Worm (Caenorhabditis elegans): Measurements from ENCODE around the gene ard-1.
A peak's percentile ranks its signal among the peaks of the same experiment; 100 is the strongest.
"Not testable (repeated sequence)": the region's sequence is repeated elsewhere in the genome, so short reads cannot be mapped to it uniquely, and the experiment has no call there.

Gene ard-1

ce11 chrIV:11146492-11146891 lies 15.4 kb downstream of the ard-1 start:
- no peak for TF ChIP-seq klf-2 (GFP tag; conservative IDR thresholded peaks at IDR 0.05)
- no peak for TF ChIP-seq ref-1 (GFP tag; conservative IDR thresholded peaks at IDR 0.05)
- no peak for TF ChIP-seq T22C8.4 (GFP tag; IDR thresholded peaks at IDR 0.05)
- TF ChIP-seq cog-1 (tag; optimal IDR thresholded peaks at IDR 0.05): no peak
- TF ChIP-seq ztf-29 (GFP tag; IDR thresholded peaks at IDR 0.05): no peak
- TF ChIP-seq ztf-23 (GFP tag; IDR thresholded peaks at IDR 0.05): no peak
- no peak for TF ChIP-seq flt-1 (GFP tag; IDR thresholded peaks at IDR 0.05)
- no peak for TF ChIP-seq med-1 (GFP tag; optimal IDR thresholded peaks at IDR 0.05; ENCODE audit: insufficient read depth)
- TF ChIP-seq tab-1 (GFP tag; IDR thresholded peaks at IDR 0.05): no peak

- TF ChIP-seq ztf-23 (GFP tag; IDR thresholded peaks at IDR 0.05): no peak
- no peak for TF ChIP-seq ref-1 (GFP tag; conservative IDR thresholded peaks at IDR 0.05)
- TF ChIP-seq tab-1 (GFP tag; IDR thresholded peaks at IDR 0.05): no peak
- TF ChIP-seq flt-1 (GFP tag; IDR thresholded peaks at IDR 0.05): no peak
Observed at ce11 chrIV:11146962-11147470, 15.9 kb downstream of the ard-1 start, which contains the start of gene pigq-1. Gene pigq-1 (minus strand): TSS chrIV:11147247.

ce11 chrIV:11148788-11149366 lies 17.8 kb downstream of the ard-1 start:
- TF ChIP-seq klf-2 (GFP tag; conservative IDR thresholded peaks at IDR 0.05) (no peak), flt-1 (GFP tag; IDR thresholded peaks at IDR 0.05) (0 out of 2 replicates have a peak, but pooled peaks have one; percentile 7)

ce11 chrIV:11149454-11150163 lies 18.5 kb downstream of the ard-1 start, which contains the start of the genes F01G4.6 and pfd-1:
Gene F01G4.6 (minus strand): TSS chrIV:11149504.
Gene pfd-1 (plus strand): TSS chrIV:11150113.
- TF ChIP-seq klf-2 (GFP tag; conservative IDR thresholded peaks at IDR 0.05) (no peak), tab-1 (GFP tag; IDR thresholded peaks at IDR 0.05) (no peak), ztf-29 (GFP tag; IDR thresholded peaks at IDR 0.05) (no peak), ref-1 (GFP tag; conservative IDR thresholded peaks at IDR 0.05) (no peak), ztf-23 (GFP tag; IDR thresholded peaks at IDR 0.05) (peak; percentile 68), T22C8.4 (GFP tag; IDR thresholded peaks at IDR 0.05) (no peak), flt-1 (GFP tag; IDR thresholded peaks at IDR 0.05) (0 out of 2 replicates have a peak, but pooled peaks have one; percentile 39), med-1 (GFP tag; optimal IDR thresholded peaks at IDR 0.05; ENCODE audit: insufficient read depth) (no peak), cog-1 (tag; optimal IDR thresholded peaks at IDR 0.05) (no peak)

- TF ChIP-seq ref-1 (GFP tag; conservative IDR thresholded peaks at IDR 0.05) (no peak), tab-1 (GFP tag; IDR thresholded peaks at IDR 0.05) (no peak), flt-1 (GFP tag; IDR thresholded peaks at IDR 0.05) (no peak), cog-1 (tag; optimal IDR thresholded peaks at IDR 0.05) (no peak), med-1 (GFP tag; optimal IDR thresholded peaks at IDR 0.05; ENCODE audit: insufficient read depth) (no peak), T22C8.4 (GFP tag; IDR thresholded peaks at IDR 0.05) (no peak), klf-2 (GFP tag; conservative IDR thresholded peaks at IDR 0.05) (no peak), ztf-23 (GFP tag; IDR thresholded peaks at IDR 0.05) (no peak), ztf-29 (GFP tag; IDR thresholded peaks at IDR 0.05) (no peak)
Observed at ce11 chrIV:11150844-11151243, 19.8 kb downstream of the ard-1 start, which contains the start of gene C08F8.2. Gene C08F8.2 (plus strand): TSS chrIV:11150997.

ce11 chrIV:11154425-11155114 lies 23.5 kb downstream of the ard-1 start, which contains the start of gene C08F8.3:
Gene C08F8.3 (plus strand): TSS chrIV:11155044.
- not testable (repeated sequence) for TF ChIP-seq ref-1 (GFP tag; conservative IDR thresholded peaks at IDR 0.05); ztf-23 (GFP tag; IDR thresholded peaks at IDR 0.05); med-1 (GFP tag; optimal IDR thresholded peaks at IDR 0.05; ENCODE audit: insufficient read depth)

ce11 chrIV:11156526-11156925 lies 25.4 kb downstream of the ard-1 start:
- TF ChIP-seq klf-2 (GFP tag; conservative IDR thresholded peaks at IDR 0.05) (no peak), ref-1 (GFP tag; conservative IDR thresholded peaks at IDR 0.05) (no peak), ztf-23 (GFP tag; IDR thresholded peaks at IDR 0.05) (no peak), T22C8.4 (GFP tag; IDR thresholded peaks at IDR 0.05) (no peak), flt-1 (GFP tag; IDR thresholded peaks at IDR 0.05) (no peak), tab-1 (GFP tag; IDR thresholded peaks at IDR 0.05) (no peak), cog-1 (tag; optimal IDR thresholded peaks at IDR 0.05) (no peak), ztf-29 (GFP tag; IDR thresholded peaks at IDR 0.05) (no peak), med-1 (GFP tag; optimal IDR thresholded peaks at IDR 0.05; ENCODE audit: insufficient read depth) (no peak)

ce11 chrIV:11159886-11160285 lies 28.8 kb downstream of the ard-1 start, which contains the start of gene mboa-4:
Gene mboa-4 (minus strand): TSS chrIV:11159986.
- TF ChIP-seq tab-1 (GFP tag; IDR thresholded peaks at IDR 0.05) (no peak), flt-1 (GFP tag; IDR thresholded peaks at IDR 0.05) (no peak), ztf-23 (GFP tag; IDR thresholded peaks at IDR 0.05) (no peak), med-1 (GFP tag; optimal IDR thresholded peaks at IDR 0.05; ENCODE audit: insufficient read depth) (no peak), cog-1 (tag; optimal IDR thresholded peaks at IDR 0.05) (no peak)

ce11 chrIV:11160707-11161106 lies 29.6 kb downstream of the ard-1 start, which contains the start of gene C08F8.15:
Gene C08F8.15 (minus strand): TSS chrIV:11160807.
- no peak for TF ChIP-seq tab-1 (GFP tag; IDR thresholded peaks at IDR 0.05)
- no peak for TF ChIP-seq med-1 (GFP tag; optimal IDR thresholded peaks at IDR 0.05; ENCODE audit: insufficient read depth)
- TF ChIP-seq ztf-23 (GFP tag; IDR thresholded peaks at IDR 0.05): no peak
- no peak for TF ChIP-seq T22C8.4 (GFP tag; IDR thresholded peaks at IDR 0.05)
- no peak for TF ChIP-seq ztf-29 (GFP tag; IDR thresholded peaks at IDR 0.05)

Measured in whole organism, midembryonic.